Worm (Caenorhabditis elegans): ENCODE results near the gene clik-2.

ce11 chrX:7665401-7665800 is 23.6 kb downstream of the clik-2 start:
- TF ChIP-seq ztf-11 (tag; optimal IDR thresholded peaks at IDR 0.05), result no peak
- no peak for TF ChIP-seq ceh-43 (GFP tag; optimal IDR thresholded peaks at IDR 0.05)
- no peak for TF ChIP-seq nhr-28 (tag; optimal IDR thresholded peaks at IDR 0.05)
- no peak for TF ChIP-seq ceh-39 (tag; optimal IDR thresholded peaks at IDR 0.05)
- no peak for TF ChIP-seq tbx-8 (GFP tag; optimal IDR thresholded peaks at IDR 0.05)
- no peak for TF ChIP-seq nhr-237 (tag; optimal IDR thresholded peaks at IDR 0.05)
- no peak for TF ChIP-seq elt-3 (tag; optimal IDR thresholded peaks at IDR 0.05)
